Worm (Caenorhabditis elegans) whole organism, L4/young adult: ENCODE measurements around the gene sprr-2.

Experiments used
- W03F9.2 ChIP-seq: fragments of 150-350 bp; optimal IDR thresholded peaks from 2 replicates; lab custom pipeline; 2014; ENCODE audit warnings: missing biosample characterization, missing genetic modification characterization
- dao-5 ChIP-seq: sonication (generic microtip); optimal IDR thresholded peaks from 2 replicates; lab custom pipeline; 2016; ENCODE audit warnings: missing genotype, missing genetic modification characterization, moderate library complexity, missing compliant biosample characterization
- him-1 ChIP-seq: sonication (generic microtip); optimal IDR thresholded peaks from 2 replicates; lab custom pipeline; 2016; ENCODE audit warnings: missing genotype, missing genetic modification reagents, missing genetic modification characterization, missing compliant biosample characterization

DNA sequence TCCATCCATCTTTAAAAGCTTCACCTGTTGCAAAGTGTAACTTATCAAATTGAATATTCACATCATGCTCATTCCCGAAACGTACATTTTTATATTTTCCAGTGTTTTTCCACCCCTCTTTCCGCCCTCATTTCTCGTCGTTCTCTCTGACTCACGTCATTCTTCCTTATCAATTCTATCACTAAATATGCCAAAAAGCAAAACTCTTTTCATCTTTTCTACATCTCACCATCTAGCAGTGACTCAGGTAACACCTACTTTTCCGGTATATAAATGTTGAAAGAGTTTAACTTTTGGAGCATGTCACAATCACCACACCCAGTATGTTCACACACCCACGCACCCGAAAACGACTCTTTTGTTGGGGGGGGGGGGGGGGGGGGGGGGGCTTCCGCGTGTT, 51.2 kb downstream of the sprr-2 start:
- TF ChIP-seq him-1 (no peak), W03F9.2 (tag; lab: Kevin White, UChicago) (no peak), dao-5 (tag; lab: Kevin White, UChicago) (no peak)
